Fruit fly (Drosophila melanogaster): Measurements from ENCODE around the gene akirin.

dm6 chr3L:7364717-7365278 is 4.8 kb upstream of the akirin start:
- TF ChIP-seq dmrt93B (GFP tag; optimal IDR thresholded peaks at IDR 0.05) (no peak), h (GFP tag; optimal IDR thresholded peaks at IDR 0.05) (no peak), OdsH (GFP tag; optimal IDR thresholded peaks at IDR 0.05) (no peak), usp (GFP tag; optimal IDR thresholded peaks at IDR 0.05) (no peak), Abd-B (GFP tag; optimal IDR thresholded peaks at IDR 0.05) (no peak)

Data from whole organism, wandering third instar larva.